Fruit fly (Drosophila melanogaster): ENCODE results near the gene CG33223.

CG33223 gene

dm6 chrX:8523572-8524155 lies 40.0 kb upstream of the CG33223 start:
- TF ChIP-seq CG5180 (GFP tag; optimal IDR thresholded peaks at IDR 0.05), result no peak
- TF ChIP-seq dan (GFP tag; IDR thresholded peaks at IDR 0.05), result no peak
- TF ChIP-seq yki (optimal IDR thresholded peaks at IDR 0.05), result no peak
- no peak for TF ChIP-seq GATAe (GFP tag; conservative IDR thresholded peaks at IDR 0.05)
- TF ChIP-seq danr (GFP tag; IDR thresholded peaks at IDR 0.05), result no peak
- no peak for TF ChIP-seq HHEX (GFP tag; optimal IDR thresholded peaks at IDR 0.05)
- TF ChIP-seq CG6813 (GFP tag; optimal IDR thresholded peaks at IDR 0.05), result no peak
- no peak for TF ChIP-seq CG17802 (tag; optimal IDR thresholded peaks at IDR 0.05)
- TF ChIP-seq Sry-β (GFP tag; optimal IDR thresholded peaks at IDR 0.05), result no peak
- TF ChIP-seq Taf1 (GFP tag; IDR thresholded peaks at IDR 0.05), result no peak
- no peak for TF ChIP-seq CG8089 (GFP tag; optimal IDR thresholded peaks at IDR 0.05)
- TF ChIP-seq CG7786 (GFP tag; optimal IDR thresholded peaks at IDR 0.05), result no peak
- TF ChIP-seq CG11456 (GFP tag; IDR thresholded peaks at IDR 0.05), result no peak
- TF ChIP-seq CG4820 (GFP tag; optimal IDR thresholded peaks at IDR 0.05), result no peak
- TF ChIP-seq sim (GFP tag; IDR thresholded peaks at IDR 0.05), result no peak
- TF ChIP-seq kni (GFP tag; optimal IDR thresholded peaks at IDR 0.05), result peak; percentile 31
- TF ChIP-seq Fer1 (GFP tag; optimal IDR thresholded peaks at IDR 0.05), result no peak
- no peak for TF ChIP-seq pnt (GFP tag; optimal IDR thresholded peaks at IDR 0.05)
- no peak for TF ChIP-seq seq (GFP tag; IDR thresholded peaks at IDR 0.05)
- no peak for TF ChIP-seq Usf (GFP tag; optimal IDR thresholded peaks at IDR 0.05)
- TF ChIP-seq bbx (GFP tag; IDR thresholded peaks at IDR 0.05; ENCODE audit: partially characterized antibody), result no peak
- peak; percentile 67 for TF ChIP-seq sens (GFP tag)
- no peak for TF ChIP-seq cg (GFP tag; optimal IDR thresholded peaks at IDR 0.05)
- TF ChIP-seq CG12391 (tag; optimal IDR thresholded peaks at IDR 0.05), result no peak
- TF ChIP-seq CG2678 (tag; optimal IDR thresholded peaks at IDR 0.05), result no peak
- no peak for TF ChIP-seq Hr51 (GFP tag; optimal IDR thresholded peaks at IDR 0.05)
- TF ChIP-seq Fer2 (tag; optimal IDR thresholded peaks at IDR 0.05), result no peak
- no peak for TF ChIP-seq ro (GFP tag; IDR thresholded peaks at IDR 0.05)
- TF ChIP-seq CG14860 (GFP tag; IDR thresholded peaks at IDR 0.05; ENCODE audit: partially characterized antibody), result no peak
- TF ChIP-seq B-H1 (GFP tag; IDR thresholded peaks at IDR 0.05), result no peak
- TF ChIP-seq gt (GFP tag; IDR thresholded peaks at IDR 0.05), result no peak
- TF ChIP-seq nerfin-1 (tag; optimal IDR thresholded peaks at IDR 0.05), result peak; percentile 88
- no peak for TF ChIP-seq HLH54F (GFP tag; optimal IDR thresholded peaks at IDR 0.05)
- TF ChIP-seq pho (GFP tag; optimal IDR thresholded peaks at IDR 0.05), result no peak
- no peak for TF ChIP-seq unpg (GFP tag; optimal IDR thresholded peaks at IDR 0.05)
- TF ChIP-seq Hey (tag; optimal IDR thresholded peaks at IDR 0.05), result peak; percentile 60
- TF ChIP-seq CG18619 (GFP tag; optimal IDR thresholded peaks at IDR 0.05), result no peak
- TF ChIP-seq Doc2 (GFP tag; IDR thresholded peaks at IDR 0.05), result no peak
- TF ChIP-seq CG8281 (tag; optimal IDR thresholded peaks at IDR 0.05), result peak; percentile 95
- no peak for TF ChIP-seq ewg (GFP tag; optimal IDR thresholded peaks at IDR 0.05)
- TF ChIP-seq da (GFP tag; optimal IDR thresholded peaks at IDR 0.05), result no peak
- TF ChIP-seq z (GFP tag; IDR thresholded peaks at IDR 0.05), result no peak
- TF ChIP-seq CG1792 (GFP tag; optimal IDR thresholded peaks at IDR 0.05), result no peak
- TF ChIP-seq CG9932 (GFP tag; IDR thresholded peaks at IDR 0.05), result no peak
- TF ChIP-seq sqz (GFP tag; optimal IDR thresholded peaks at IDR 0.05), result peak; percentile 19
- no peak for TF ChIP-seq CG32767 (GFP tag; IDR thresholded peaks at IDR 0.05)
- TF ChIP-seq sisA (GFP tag; IDR thresholded peaks at IDR 0.05), result no peak
- TF ChIP-seq vfl (GFP tag; optimal IDR thresholded peaks at IDR 0.05), result no peak
- no peak for TF ChIP-seq phol (tag; optimal IDR thresholded peaks at IDR 0.05)
- no peak for TF ChIP-seq NC2β (GFP tag; optimal IDR thresholded peaks at IDR 0.05)
- no peak for TF ChIP-seq row (GFP tag; IDR thresholded peaks at IDR 0.05)
- no peak for TF ChIP-seq bcd (GFP tag; optimal IDR thresholded peaks at IDR 0.05)
